Worm (Caenorhabditis elegans): ENCODE results near the gene ZK669.5.

DNA sequence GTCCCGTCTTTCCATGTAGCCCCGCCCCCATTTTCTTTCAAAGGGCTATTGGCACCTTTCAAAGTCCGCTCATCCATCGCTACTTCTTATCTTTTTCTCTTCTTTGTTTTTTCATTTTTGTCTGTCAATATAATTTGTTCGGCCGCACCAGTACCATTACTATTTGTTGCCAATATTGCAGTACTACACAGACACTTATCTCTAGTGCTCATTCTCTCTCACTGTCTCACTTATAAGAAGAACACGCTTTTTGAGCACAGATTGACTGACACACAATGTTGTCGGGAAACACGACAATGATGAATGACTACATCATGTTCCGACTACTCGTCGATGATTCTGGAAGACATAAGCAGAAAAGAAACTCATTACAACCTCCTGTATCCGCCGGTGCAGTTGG lies 38.3 kb upstream of the ZK669.5 start:
- TF ChIP-seq mec-3 (tag; optimal IDR thresholded peaks at IDR 0.05; ENCODE audit: borderline replicate concordance) (no peak), ama-1 (optimal IDR thresholded peaks at IDR 0.05) (no peak), K09A11.1 (tag; optimal IDR thresholded peaks at IDR 0.05; ENCODE audit: insufficient read depth) (no peak), pha-2 (tag; optimal IDR thresholded peaks at IDR 0.05) (no peak), fkh-10 (GFP tag; optimal IDR thresholded peaks at IDR 0.05) (no peak)

Data from whole organism, late embryonic.